Worm (Caenorhabditis elegans): ENCODE measurements around the gene C12D12.3.

ce11 chrX:3462086-3462485 is 27.0 kb upstream of the C12D12.3 start:
- TF ChIP-seq hlh-30 (tag; optimal IDR thresholded peaks at IDR 0.05; ENCODE audit: insufficient read depth) (no peak), pha-2 (tag; optimal IDR thresholded peaks at IDR 0.05) (no peak), nhr-11 (tag; optimal IDR thresholded peaks at IDR 0.05) (no peak), F13H6.1 (tag; optimal IDR thresholded peaks at IDR 0.05) (no peak), ceh-24 (tag; optimal IDR thresholded peaks at IDR 0.05) (no peak), hlh-8 (tag; optimal IDR thresholded peaks at IDR 0.05) (no peak), pat-9 (tag; optimal IDR thresholded peaks at IDR 0.05) (no peak), sdc-2 (tag; optimal IDR thresholded peaks at IDR 0.05) (no peak), K09A11.1 (tag; optimal IDR thresholded peaks at IDR 0.05; ENCODE audit: insufficient read depth) (no peak), lin-11 (tag; optimal IDR thresholded peaks at IDR 0.05) (no peak), che-1 (tag; optimal IDR thresholded peaks at IDR 0.05) (no peak)
